Worm (Caenorhabditis elegans) whole organism, mixed stage, embryonic: Measurements from ENCODE around the gene sri-48.

Experiments used
- blmp-1 ChIP-seq: fragments of 150-350 bp; optimal IDR thresholded peaks from 2 replicates; lab custom pipeline; 2014; ENCODE audit warnings: missing biosample characterization, missing genetic modification characterization
- elt-1 ChIP-seq: sonication (generic microtip); optimal IDR thresholded peaks from 2 replicates; lab custom pipeline; 2017; ENCODE audit warnings: missing genetic modification characterization, mild to moderate bottlenecking, missing compliant biosample characterization, antibody characterized with exemption, moderate library complexity, borderline replicate concordance; ENCODE audit not compliant: insufficient read depth
- lin-13 ChIP-seq: fragments of 150-350 bp; optimal IDR thresholded peaks from 2 replicates; lab custom pipeline; 2014; ENCODE audit warnings: missing biosample characterization, missing genetic modification characterization
- lsy-2 ChIP-seq: fragments of 150-350 bp; optimal IDR thresholded peaks from 2 replicates; lab custom pipeline; 2014; ENCODE audit warnings: missing biosample characterization, missing genetic modification characterization
- nhr-12 ChIP-seq: fragments of 150-350 bp; optimal IDR thresholded peaks from 2 replicates; lab custom pipeline; 2014; ENCODE audit warnings: missing biosample characterization, missing genetic modification characterization
- nhr-28 ChIP-seq: fragments of 150-350 bp; optimal IDR thresholded peaks from 2 replicates; lab custom pipeline; 2014; ENCODE audit warnings: missing biosample characterization, missing genetic modification characterization
- nhr-76 ChIP-seq: sonication (generic microtip); optimal IDR thresholded peaks from 2 replicates; lab custom pipeline; 2017; ENCODE audit warnings: missing biosample characterization, missing genetic modification characterization
- sem-2 ChIP-seq: fragments of 200-800 bp; sonication (Bioruptor generic); optimal IDR thresholded peaks from 2 replicates; lab custom pipeline; 2018; ENCODE audit warnings: mild to moderate bottlenecking, missing genetic modification characterization, missing compliant biosample characterization
- snpc-4 ChIP-seq: fragments of 150-350 bp; optimal IDR thresholded peaks from 2 replicates; lab custom pipeline; 2014; ENCODE audit warnings: missing biosample characterization, missing genetic modification characterization
- unc-39 ChIP-seq: fragments of 150-350 bp; optimal IDR thresholded peaks from 2 replicates; lab custom pipeline; 2014; ENCODE audit warnings: missing biosample characterization, missing genetic modification characterization
- unc-62 ChIP-seq: fragments of 150-350 bp; optimal IDR thresholded peaks from 2 replicates; lab custom pipeline; 2014; ENCODE audit warnings: missing biosample characterization, missing genetic modification reagents, missing genetic modification characterization
- zip-8 ChIP-seq: fragments of 150-350 bp; optimal IDR thresholded peaks from 2 replicates; lab custom pipeline; 2014; ENCODE audit warnings: missing biosample characterization, missing genetic modification characterization

- TF ChIP-seq nhr-76 (tag; lab: Kevin White, UChicago), result no peak
- no peak for TF ChIP-seq nhr-12 (tag; lab: Kevin White, UChicago)
- TF ChIP-seq lin-13 (tag; lab: Kevin White, UChicago), result no peak
- TF ChIP-seq zip-8 (tag; lab: Kevin White, UChicago), result no peak
- no peak for TF ChIP-seq snpc-4 (tag; lab: Kevin White, UChicago)
- no peak for TF ChIP-seq blmp-1 (tag; lab: Kevin White, UChicago)
- no peak for TF ChIP-seq unc-62
- no peak for TF ChIP-seq elt-1 (tag; lab: Kevin White, UChicago)
- no peak for TF ChIP-seq nhr-28 (tag; lab: Kevin White, UChicago)
- no peak for TF ChIP-seq sem-2 (GFP tag; lab: Kevin White, UChicago)
- TF ChIP-seq lsy-2 (tag; lab: Kevin White, UChicago), result no peak
- TF ChIP-seq unc-39, result no peak
These were observed 23.5 kb upstream of the sri-48 start, which contains the start of gene ZC239.15 for ce11 chrII:3224631-3225030.
